Fruit fly (Drosophila melanogaster): ENCODE data around the gene CG32485.

CG32485 gene

dm6 chr3L:3096073-3096725, 46.1 kb downstream of the CG32485 start (continued):
- no peak for TF ChIP-seq BEAF-32 (GFP tag; optimal IDR thresholded peaks at IDR 0.05)
- no peak for TF ChIP-seq tin (GFP tag; optimal IDR thresholded peaks at IDR 0.05)
- peak; percentile 38 for TF ChIP-seq CG18262 (tag; optimal IDR thresholded peaks at IDR 0.05)
- no peak for TF ChIP-seq zf30C (GFP tag; optimal IDR thresholded peaks at IDR 0.05)
- TF ChIP-seq Dref (GFP tag; IDR thresholded peaks at IDR 0.05), result no peak
- no peak for TF ChIP-seq nmo (GFP tag; optimal IDR thresholded peaks at IDR 0.05)
- no peak for TF ChIP-seq CG10267 (tag; optimal IDR thresholded peaks at IDR 0.05)
- TF ChIP-seq sima (GFP tag; optimal IDR thresholded peaks at IDR 0.05), result no peak
- TF ChIP-seq btn (GFP tag; optimal IDR thresholded peaks at IDR 0.05), result no peak
- TF ChIP-seq CG13775 (GFP tag; optimal IDR thresholded peaks at IDR 0.05), result no peak
- TF ChIP-seq Bteb2 (GFP tag; optimal IDR thresholded peaks at IDR 0.05), result no peak
- TF ChIP-seq CG12391 (tag; optimal IDR thresholded peaks at IDR 0.05), result peak; percentile 53
- no peak for TF ChIP-seq CG3838 (GFP tag; optimal IDR thresholded peaks at IDR 0.05)
- no peak for TF ChIP-seq CG17186 (GFP tag; optimal IDR thresholded peaks at IDR 0.05)
- TF ChIP-seq crol (GFP tag; IDR thresholded peaks at IDR 0.05), result no peak
- TF ChIP-seq CG32532 (GFP tag; IDR thresholded peaks at IDR 0.05), result peak; percentile 43; the same call in 1 of the 2 replicates
- no peak for TF ChIP-seq CG1832 (GFP tag; optimal IDR thresholded peaks at IDR 0.05)
- TF ChIP-seq CG2116 (GFP tag; optimal IDR thresholded peaks at IDR 0.05), result no peak
- peak; percentile 17 for TF ChIP-seq CG12659 (GFP tag; optimal IDR thresholded peaks at IDR 0.05)
- TF ChIP-seq CG7556 (GFP tag; optimal IDR thresholded peaks at IDR 0.05), result peak; percentile 24
- TF ChIP-seq Doc3 (GFP tag; IDR thresholded peaks at IDR 0.05; ENCODE audit: partially characterized antibody), result peak; percentile 39; the same call in 1 of the 3 replicates
- TF ChIP-seq ham (GFP tag; IDR thresholded peaks at IDR 0.05), result no peak
- TF ChIP-seq CG5953 (GFP tag; IDR thresholded peaks at IDR 0.05), result no peak
- TF ChIP-seq CG16779 (GFP tag; IDR thresholded peaks at IDR 0.05), result no peak
- TF ChIP-seq otp (GFP tag; IDR thresholded peaks at IDR 0.05), result no peak
- no peak for TF ChIP-seq CG14710 (tag; optimal IDR thresholded peaks at IDR 0.05)
- TF ChIP-seq lilli (GFP tag; optimal IDR thresholded peaks at IDR 0.05), result peak; percentile 49
- no peak for TF ChIP-seq maf-S (GFP tag; optimal IDR thresholded peaks at IDR 0.05)
- TF ChIP-seq CG1603 (tag; optimal IDR thresholded peaks at IDR 0.05), result no peak
- no peak for TF ChIP-seq CG4282 (GFP tag; optimal IDR thresholded peaks at IDR 0.05)
- peak; percentile 41 for TF ChIP-seq Fer3 (tag; optimal IDR thresholded peaks at IDR 0.05)
- TF ChIP-seq sens-2 (GFP tag; IDR thresholded peaks at IDR 0.05), result no peak
- no peak for TF ChIP-seq danr (GFP tag; IDR thresholded peaks at IDR 0.05)
- TF ChIP-seq Dip2 (GFP tag; IDR thresholded peaks at IDR 0.05), result no peak
- TF ChIP-seq CG6765 (GFP tag; optimal IDR thresholded peaks at IDR 0.05), result no peak
- peak; percentile 45; the same call in 1 of the 3 replicates for TF ChIP-seq ci (GFP tag; IDR thresholded peaks at IDR 0.05)
- no peak for TF ChIP-seq emc (GFP tag; optimal IDR thresholded peaks at IDR 0.05)
- peak; percentile 89 for TF ChIP-seq CG16813 (GFP tag; IDR thresholded peaks at IDR 0.05; ENCODE audit: partially characterized antibody)
- TF ChIP-seq CG10274 (GFP tag; optimal IDR thresholded peaks at IDR 0.05), result no peak
- no peak for TF ChIP-seq Oaz (GFP tag; IDR thresholded peaks at IDR 0.05)
- TF ChIP-seq CG8388 (GFP tag; optimal IDR thresholded peaks at IDR 0.05), result no peak
- TF ChIP-seq sim (GFP tag; IDR thresholded peaks at IDR 0.05), result no peak
- TF ChIP-seq lbe (GFP tag; optimal IDR thresholded peaks at IDR 0.05), result no peak
- no peak for TF ChIP-seq CG17568 (GFP tag; optimal IDR thresholded peaks at IDR 0.05)
- no peak for TF ChIP-seq ERR (GFP tag; optimal IDR thresholded peaks at IDR 0.05)
- TF ChIP-seq dimm (GFP tag; IDR thresholded peaks at IDR 0.05), result no peak
- TF ChIP-seq pb (GFP tag; optimal IDR thresholded peaks at IDR 0.05), result no peak
- no peak for TF ChIP-seq CG9437 (GFP tag; optimal IDR thresholded peaks at IDR 0.05)
- no peak for TF ChIP-seq CG9727 (GFP tag; optimal IDR thresholded peaks at IDR 0.05)
- no peak for TF ChIP-seq NC2α (GFP tag; optimal IDR thresholded peaks at IDR 0.05)
- no peak for TF ChIP-seq sqz (GFP tag; optimal IDR thresholded peaks at IDR 0.05)

All from whole organism, embryonic.